Fruit fly (Drosophila melanogaster): Measurements from ENCODE around the gene CG10713.

DNA sequence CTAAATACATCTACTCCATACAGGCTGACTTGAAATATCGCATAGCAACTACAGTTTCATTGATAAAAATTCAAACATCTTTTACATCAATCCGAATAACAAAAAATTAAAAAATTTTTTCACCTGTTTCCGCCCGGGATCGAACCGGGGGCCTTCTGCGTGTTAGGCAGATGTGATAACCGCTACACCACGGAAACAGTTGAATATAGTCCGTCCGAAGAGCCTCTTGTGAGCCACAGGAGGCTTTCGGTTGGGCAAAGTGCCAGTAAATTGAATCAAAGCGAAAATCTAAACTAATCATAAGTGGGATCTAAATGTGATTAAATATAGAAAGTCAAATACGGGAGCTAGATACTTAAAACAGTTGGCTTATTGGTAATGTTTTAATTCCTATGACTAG, 1.5 kb downstream of the CG10713 start:
- TF ChIP-seq CG18262 (tag; optimal IDR thresholded peaks at IDR 0.05) (no peak), CG4404 (GFP tag; IDR thresholded peaks at IDR 0.05) (no peak), psq (GFP tag; optimal IDR thresholded peaks at IDR 0.05) (no peak), gro (GFP tag; optimal IDR thresholded peaks at IDR 0.05) (no peak), B-H1 (GFP tag; IDR thresholded peaks at IDR 0.05) (no peak)
